Fruit fly (Drosophila melanogaster) whole organism, wandering third instar larva: ENCODE data around the gene CG34293.

Experiments used
- CG9705 ChIP-seq: fragments of 200-800 bp; sonication (Bioruptor generic); optimal IDR thresholded peaks from 2 replicates; lab custom pipeline; 2018; ENCODE audit warnings: missing biosample characterization, mild to moderate bottlenecking, missing genetic modification characterization
- CrebA ChIP-seq: fragments of 200-800 bp; sonication (Bioruptor generic); optimal IDR thresholded peaks from 2 replicates; lab custom pipeline; 2016; ENCODE audit warnings: missing biosample characterization, mild to moderate bottlenecking, missing genetic modification characterization, borderline replicate concordance
- Hr78 ChIP-seq: fragments of >200 bp; optimal IDR thresholded peaks from 2 replicates; lab custom pipeline; 2017; ENCODE audit warnings: missing biosample characterization, missing genetic modification characterization
- Mio ChIP-seq: sonication (Bioruptor generic); optimal IDR thresholded peaks from 2 replicates; lab custom pipeline; 2016; ENCODE audit warnings: missing biosample characterization, missing genetic modification characterization
- Myc ChIP-seq: fragments of >200 bp; optimal IDR thresholded peaks from 2 replicates; lab custom pipeline; 2017
- OdsH ChIP-seq: fragments of 200-800 bp; sonication (Bioruptor generic); optimal IDR thresholded peaks from 2 replicates; lab custom pipeline; 2016; ENCODE audit warnings: missing biosample characterization, mild to moderate bottlenecking, missing genetic modification characterization
- Vsx2 ChIP-seq: fragments of 200-300, 225-300 bp; sonication (Bioruptor generic); optimal IDR thresholded peaks from 2 replicates; lab custom pipeline; 2018; ENCODE audit warnings: missing biosample characterization, missing genetic modification characterization; ENCODE audit not compliant: partially characterized antibody
- brk ChIP-seq: fragments of 200-800 bp; sonication (Bioruptor generic); optimal IDR thresholded peaks from 2 replicates; lab custom pipeline; 2016; ENCODE audit warnings: missing biosample characterization, mild to moderate bottlenecking, missing genetic modification characterization
- dl ChIP-seq, 2 experiments: fragments of 175-275, 200-275 bp in 1 of 2; fragments of 200-275 bp in 1 of 2; sonication (Bioruptor generic); optimal IDR thresholded peaks; lab custom pipeline; 2018; ENCODE audit warnings: mild to moderate bottlenecking in 2 of 2, missing biosample characterization in 2 of 2, missing genetic modification characterization in 2 of 2, moderate library complexity in 2 of 2; ENCODE audit not compliant: partially characterized antibody in 2 of 2, insufficient read depth in 1 of 2
- dmrt93B ChIP-seq: fragments of 200-800 bp; sonication (Bioruptor generic); optimal IDR thresholded peaks from 2 replicates; lab custom pipeline; 2018; ENCODE audit warnings: missing biosample characterization, mild to moderate bottlenecking, missing genetic modification characterization
- foxo ChIP-seq, 2 experiments: fragments of 200-800 bp; sonication (Bioruptor generic); optimal IDR thresholded peaks; 2 replicates in 1 of 2; 3 replicates in 1 of 2; lab custom pipeline; 2016 to 2017; ENCODE audit warnings: missing biosample characterization in 2 of 2, missing genetic modification characterization in 2 of 2
- fru ChIP-seq: fragments of 200-800 bp; sonication (Bioruptor generic); optimal IDR thresholded peaks from 3 replicates; lab custom pipeline; 2016; ENCODE audit warnings: missing biosample characterization, mild to moderate bottlenecking, missing genetic modification characterization
- psq ChIP-seq: fragments of 200-800 bp; sonication (Bioruptor generic); optimal IDR thresholded peaks from 3 replicates; lab custom pipeline; 2017; ENCODE audit warnings: missing biosample characterization, mild to moderate bottlenecking, missing genetic modification characterization, moderate library complexity

dm6 chr3R:27171153-27171552 lies 5.8 kb upstream of the CG34293 start:
- TF ChIP-seq CG9705 (GFP tag; lab: Kevin White, UChicago) (peak; percentile 38), Myc (lab: Kevin White, UChicago) (no peak), psq (GFP tag; lab: Kevin White, UChicago) (peak; percentile 59), OdsH (GFP tag; lab: Kevin White, UChicago) (peak; percentile 75), brk (peak; percentile 46), Vsx2 (GFP tag; lab: Kevin White, UChicago) (no peak), dl (GFP tag; optimal IDR thresholded peaks at IDR 0.05; lab: Kevin White, UChicago; ENCODE audit: insufficient read depth in 1 of 2, partially characterized antibody in 2 of 2) (no peak), Hr78 (no peak), CrebA (GFP tag; lab: Kevin White, UChicago) (peak; percentile 45), foxo (GFP tag; optimal IDR thresholded peaks at IDR 0.05; lab: Kevin White, UChicago) (peak in 1 of 2 experiments; percentile 80), dmrt93B (peak; percentile 64), fru (GFP tag; lab: Kevin White, UChicago) (peak; percentile 79), Mio (GFP tag; lab: Kevin White, UChicago) (no peak)
